Fruit fly (Drosophila melanogaster): ENCODE data around the gene CG4658.

Gene CG4658

DNA sequence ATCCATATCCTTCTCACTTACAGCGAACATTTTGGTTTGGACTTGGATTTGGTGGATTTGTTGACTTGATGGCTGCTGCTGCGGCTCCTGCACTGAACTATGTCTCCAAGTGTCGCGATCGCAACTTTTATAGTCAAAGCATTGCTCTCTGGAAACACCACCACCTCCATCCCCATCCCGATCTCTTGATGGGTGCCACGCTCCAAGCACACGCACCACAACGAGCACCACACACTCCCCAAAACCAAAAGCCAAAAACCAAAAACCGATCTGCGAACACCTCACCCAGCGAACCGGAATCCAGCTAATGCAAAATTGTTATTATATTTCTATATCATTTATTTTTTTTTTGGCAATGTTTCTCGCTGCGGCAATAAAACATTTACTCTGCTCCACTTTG lies 23.9 kb upstream of the CG4658 start, which contains the start of gene Cpr30F:
Gene Cpr30F (minus strand): TSS at position 101 of the 400 bp plus-strand sequence.
- TF ChIP-seq Hnf4 (GFP tag; optimal IDR thresholded peaks at IDR 0.05) (no peak), rgr (GFP tag; optimal IDR thresholded peaks at IDR 0.05) (no peak), Sp1 (GFP tag; optimal IDR thresholded peaks at IDR 0.05) (no peak), Abd-B (GFP tag; optimal IDR thresholded peaks at IDR 0.05) (no peak), dl (GFP tag; optimal IDR thresholded peaks at IDR 0.05; ENCODE audit: insufficient read depth in 1 of 2, partially characterized antibody in 2 of 2) (no peak), sage (GFP tag; optimal IDR thresholded peaks at IDR 0.05) (no peak), Rel (GFP tag; optimal IDR thresholded peaks at IDR 0.05) (no peak), Rel (tag; optimal IDR thresholded peaks at IDR 0.05) (no peak), Jra (GFP tag; optimal IDR thresholded peaks at IDR 0.05) (no peak), Hr83 (GFP tag; optimal IDR thresholded peaks at IDR 0.05; ENCODE audit: poor library complexity, severe bottlenecking) (no peak), OdsH (GFP tag; optimal IDR thresholded peaks at IDR 0.05) (no peak), Vsx2 (GFP tag; optimal IDR thresholded peaks at IDR 0.05; ENCODE audit: partially characterized antibody) (no peak)

DNA sequence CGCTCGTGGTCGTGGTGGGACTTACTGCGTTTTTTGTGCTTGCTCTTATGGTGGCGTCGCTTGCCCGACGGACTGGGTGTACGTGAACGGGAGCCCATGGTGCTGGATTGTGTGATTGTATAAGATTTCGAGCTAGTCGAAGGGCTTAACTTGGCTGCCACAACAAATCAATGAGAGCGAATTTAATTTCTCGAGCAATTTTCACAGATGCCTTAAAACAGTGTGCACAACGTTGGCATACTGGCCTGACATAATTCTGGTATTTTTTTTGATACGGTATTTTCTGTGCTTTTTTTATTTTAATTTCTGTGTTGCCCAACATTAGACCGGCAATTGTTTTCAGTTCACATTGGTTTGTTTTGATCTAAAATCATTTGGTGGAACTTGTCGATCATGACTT lies 19.0 kb upstream of the CG4658 start, which contains the start of gene Arglu1:
Gene Arglu1 (minus strand): TSS at position 227 of the 400 bp plus-strand sequence.
- TF ChIP-seq Dif (GFP tag; optimal IDR thresholded peaks at IDR 0.05; ENCODE audit: partially characterized antibody) = no peak
- peak; percentile 34 for TF ChIP-seq CG32264 (GFP tag; optimal IDR thresholded peaks at IDR 0.05)
- peak; percentile 41 for TF ChIP-seq fru (GFP tag; optimal IDR thresholded peaks at IDR 0.05)
- peak; percentile 4 for TF ChIP-seq HLH106 (tag; optimal IDR thresholded peaks at IDR 0.05)
- peak; percentile 64 for TF ChIP-seq rgr (GFP tag; optimal IDR thresholded peaks at IDR 0.05)
- peak; percentile 32 for TF ChIP-seq Jra (GFP tag; optimal IDR thresholded peaks at IDR 0.05)
- no peak for TF ChIP-seq usp (GFP tag; optimal IDR thresholded peaks at IDR 0.05)
- no peak for TF ChIP-seq br (GFP tag; optimal IDR thresholded peaks at IDR 0.05)
- TF ChIP-seq jim (GFP tag; optimal IDR thresholded peaks at IDR 0.05) = peak; percentile 33
- peak in 1 of 2 experiments; percentile 54 for TF ChIP-seq foxo (GFP tag; optimal IDR thresholded peaks at IDR 0.05)
- peak; percentile 92 for TF ChIP-seq Hr83 (GFP tag; optimal IDR thresholded peaks at IDR 0.05; ENCODE audit: poor library complexity, severe bottlenecking)
- TF ChIP-seq sv (GFP tag; optimal IDR thresholded peaks at IDR 0.05) = no peak
- peak; percentile 25 for TF ChIP-seq Vsx2 (GFP tag; optimal IDR thresholded peaks at IDR 0.05; ENCODE audit: partially characterized antibody)
- TF ChIP-seq h (GFP tag; optimal IDR thresholded peaks at IDR 0.05) = peak; percentile 62
- TF ChIP-seq psq (GFP tag; optimal IDR thresholded peaks at IDR 0.05) = peak; percentile 26
- TF ChIP-seq ey (GFP tag; optimal IDR thresholded peaks at IDR 0.05) = peak; percentile 5

DNA sequence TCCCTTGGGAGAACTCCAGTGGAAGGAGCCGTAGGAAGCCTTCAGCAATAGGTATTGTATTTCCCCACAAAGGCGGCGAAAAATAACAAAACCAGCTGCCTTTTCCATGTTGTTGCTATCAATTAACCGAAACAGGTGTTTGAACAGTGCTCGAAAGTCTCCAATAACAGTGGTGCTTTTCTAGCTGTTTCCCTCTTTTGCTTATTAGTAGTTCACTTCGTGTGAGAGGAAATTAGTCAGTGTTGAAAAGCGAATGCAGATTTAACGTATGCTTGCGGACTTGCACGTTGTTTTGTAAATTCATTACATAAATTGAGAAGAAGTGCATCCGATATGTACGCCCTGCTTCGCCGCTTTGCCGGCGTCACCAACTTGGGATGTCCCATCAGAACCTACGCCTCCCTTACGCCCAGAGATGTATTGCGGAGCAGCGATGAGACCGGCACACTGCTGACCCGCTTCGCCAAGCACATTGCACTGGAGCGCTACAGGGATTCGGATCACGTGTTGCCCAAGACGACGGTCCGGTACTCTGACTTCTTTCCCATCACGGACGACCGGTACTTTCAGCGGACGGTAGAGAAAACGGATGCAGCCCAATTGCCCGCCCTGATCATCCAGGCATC lies 18.2 kb upstream of the CG4658 start, which contains the start of the genes Datp and CG4619:
Gene Datp (minus strand): TSS at position 160 of the 626 bp plus-strand sequence.
Gene CG4619 (plus strand): TSS at position 233 of the 626 bp plus-strand sequence.
- TF ChIP-seq Rel (GFP tag; optimal IDR thresholded peaks at IDR 0.05) (no peak), Rel (tag; optimal IDR thresholded peaks at IDR 0.05) (peak; percentile 36), HLH106 (tag; optimal IDR thresholded peaks at IDR 0.05) (peak; percentile 49), Vsx2 (GFP tag; optimal IDR thresholded peaks at IDR 0.05; ENCODE audit: partially characterized antibody) (no peak), Jra (GFP tag; optimal IDR thresholded peaks at IDR 0.05) (peak; percentile 58), Myc (optimal IDR thresholded peaks at IDR 0.05) (peak; percentile 89), Mio (GFP tag; optimal IDR thresholded peaks at IDR 0.05) (no peak), psq (GFP tag; optimal IDR thresholded peaks at IDR 0.05) (peak; percentile 23), rgr (GFP tag; optimal IDR thresholded peaks at IDR 0.05) (peak; percentile 78), br (GFP tag; optimal IDR thresholded peaks at IDR 0.05) (peak; percentile 58), sv (GFP tag; optimal IDR thresholded peaks at IDR 0.05) (peak; percentile 46), CG9705 (GFP tag; optimal IDR thresholded peaks at IDR 0.05) (peak; percentile 40), foxo (GFP tag; optimal IDR thresholded peaks at IDR 0.05) (peak; percentile 2 to 69), Dif (GFP tag; optimal IDR thresholded peaks at IDR 0.05; ENCODE audit: partially characterized antibody) (no peak), OdsH (GFP tag; optimal IDR thresholded peaks at IDR 0.05) (peak; percentile 52), Sp1 (GFP tag; optimal IDR thresholded peaks at IDR 0.05) (peak; percentile 34), CrebA (GFP tag; optimal IDR thresholded peaks at IDR 0.05; ENCODE audit: borderline replicate concordance) (no peak), jim (GFP tag; optimal IDR thresholded peaks at IDR 0.05) (no peak), fru (GFP tag; optimal IDR thresholded peaks at IDR 0.05) (peak; percentile 52), Hr78 (GFP tag; optimal IDR thresholded peaks at IDR 0.05) (no peak), h (GFP tag; optimal IDR thresholded peaks at IDR 0.05) (peak; percentile 60), CG32264 (GFP tag; optimal IDR thresholded peaks at IDR 0.05) (peak; percentile 20), dsf (GFP tag; optimal IDR thresholded peaks at IDR 0.05; ENCODE audit: borderline replicate concordance) (no peak), ey (GFP tag; optimal IDR thresholded peaks at IDR 0.05) (no peak), Hr83 (GFP tag; optimal IDR thresholded peaks at IDR 0.05; ENCODE audit: poor library complexity, severe bottlenecking) (peak; percentile 78), Hnf4 (GFP tag; optimal IDR thresholded peaks at IDR 0.05) (peak; percentile 83)

Measured in whole organism, wandering third instar larva.